Worm (Caenorhabditis elegans): Measurements from ENCODE around the gene slc-28.2.
A peak's percentile ranks its signal among the peaks of the same experiment; 100 is the strongest.

slc-28.2 gene

DNA sequence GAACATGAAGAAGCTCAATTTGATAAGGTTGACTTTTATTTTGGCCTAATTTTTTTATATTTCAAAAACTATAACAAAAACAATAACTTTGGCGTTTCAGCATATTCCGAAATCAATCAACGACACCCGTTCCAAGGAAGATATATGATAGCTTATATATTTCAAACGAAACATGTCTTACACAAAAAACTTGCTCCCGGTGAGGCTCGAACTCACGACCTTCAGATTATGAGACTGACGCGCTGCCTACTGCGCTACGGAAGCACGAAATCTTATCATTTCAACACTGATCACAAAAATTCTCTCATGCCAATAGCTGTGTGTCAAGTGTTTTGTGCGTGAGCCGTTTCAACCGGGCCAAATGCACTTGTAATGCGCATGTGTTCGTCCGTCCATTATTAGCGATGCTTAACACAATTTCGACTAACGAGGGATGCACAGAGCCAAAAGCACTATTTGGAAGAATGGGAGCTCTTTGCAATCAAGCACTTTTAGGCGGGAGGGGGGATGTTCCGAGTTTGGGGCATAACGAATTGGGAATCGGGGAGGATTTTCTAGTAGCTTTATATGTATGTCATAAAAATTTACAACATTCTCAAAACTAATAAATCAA, 4.8 kb upstream of the slc-28.2 start (continued):
- TF ChIP-seq pbrm-1 (GFP tag; IDR thresholded peaks at IDR 0.05), result no peak
- no peak for TF ChIP-seq aptf-3 (GFP tag; IDR thresholded peaks at IDR 0.05)
- no peak for TF ChIP-seq ceh-40 (GFP tag; IDR thresholded peaks at IDR 0.05)
- TF ChIP-seq egrh-3 (GFP tag; IDR thresholded peaks at IDR 0.05), result no peak
- no peak for TF ChIP-seq Y53F4B.3 (GFP tag; IDR thresholded peaks at IDR 0.05)
- TF ChIP-seq unc-130 (GFP tag; optimal IDR thresholded peaks at IDR 0.05), result no peak
- no peak for TF ChIP-seq nhr-27 (tag; optimal IDR thresholded peaks at IDR 0.05)
- TF ChIP-seq ztf-26 (tag; optimal IDR thresholded peaks at IDR 0.05), result no peak
- TF ChIP-seq lag-1 (GFP tag; IDR thresholded peaks at IDR 0.05), result no peak
- no peak for TF ChIP-seq Y79H2A.3 (GFP tag; conservative IDR thresholded peaks at IDR 0.05)

DNA sequence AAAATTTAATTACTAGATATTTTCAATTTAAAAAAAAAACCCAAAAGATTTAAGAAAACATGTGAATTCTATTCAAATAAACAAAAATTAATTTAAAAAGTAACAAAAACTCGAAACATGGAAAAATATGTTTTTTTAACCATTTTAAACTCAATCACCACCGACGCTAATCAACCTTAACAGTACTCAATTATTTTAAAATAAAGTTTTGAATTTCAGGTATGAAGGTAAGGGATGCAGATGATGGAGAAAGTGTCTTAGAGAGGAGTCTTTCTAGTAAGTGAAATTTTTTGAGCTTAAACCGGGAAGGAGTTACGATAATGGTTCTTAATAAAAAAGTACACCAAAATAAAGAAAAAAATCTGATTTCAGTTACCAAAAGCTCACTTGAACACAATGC, 3.5 kb downstream of the slc-28.2 start, which contains the start of gene slc-28.1:
slc-28.1 (plus strand) TSS at position 301 of the 400 bp plus-strand sequence.
- TF ChIP-seq zim-3 (tag; optimal IDR thresholded peaks at IDR 0.05) (no peak), ceh-58 (GFP tag; IDR thresholded peaks at IDR 0.05) (no peak), sptf-2 (GFP tag; optimal IDR thresholded peaks at IDR 0.05) (no peak), lsl-1 (GFP tag; optimal IDR thresholded peaks at IDR 0.05) (no peak), hmg-1.2 (GFP tag; IDR thresholded peaks at IDR 0.05) (no peak), F37B4.10 (GFP tag; IDR thresholded peaks at IDR 0.05) (no peak), mes-4 (tag; optimal IDR thresholded peaks at IDR 0.05) (no peak), ZK185.1 (tag; optimal IDR thresholded peaks at IDR 0.05; ENCODE audit: poor library complexity, severe bottlenecking) (no peak), hmg-20 (GFP tag; IDR thresholded peaks at IDR 0.05) (no peak), lin-40 (tag; optimal IDR thresholded peaks at IDR 0.05) (no peak), atf-7 (tag; optimal IDR thresholded peaks at IDR 0.05) (no peak), mxl-1 (tag; optimal IDR thresholded peaks at IDR 0.05) (no peak), tlf-1 (GFP tag; optimal IDR thresholded peaks at IDR 0.05) (no peak), C06A6.2 (GFP tag; conservative IDR thresholded peaks at IDR 0.05) (no peak), hrde-1 (tag; optimal IDR thresholded peaks at IDR 0.05; ENCODE audit: borderline replicate concordance) (no peak), ekl-4 (GFP tag; IDR thresholded peaks at IDR 0.05) (no peak), let-526 (GFP tag; IDR thresholded peaks at IDR 0.05) (no peak), snpc-1.3 (tag; optimal IDR thresholded peaks at IDR 0.05; ENCODE audit: insufficient read depth) (no peak)

DNA sequence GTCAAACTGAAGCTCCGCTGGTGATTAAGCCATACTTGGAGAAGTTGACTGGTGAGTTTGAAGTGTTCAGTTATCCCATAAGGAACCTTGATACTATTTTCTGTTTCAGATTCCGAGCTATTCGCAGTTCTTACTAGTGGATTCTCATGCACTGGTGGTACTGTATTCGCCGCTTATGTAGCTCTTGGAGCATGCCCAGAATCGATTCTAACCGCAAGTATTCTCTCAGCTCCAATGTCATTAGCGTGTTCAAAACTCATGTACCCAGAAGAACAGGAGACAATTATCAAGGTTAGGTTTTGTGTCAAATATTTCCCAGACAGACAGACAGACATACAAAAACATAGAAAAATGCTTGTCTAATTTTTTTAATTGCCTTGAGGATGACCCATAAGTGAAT, 4.9 kb downstream of the slc-28.2 start:
- TF ChIP-seq lsy-27 (tag; optimal IDR thresholded peaks at IDR 0.05; ENCODE audit: borderline replicate concordance, insufficient read depth) (no peak), sptf-2 (GFP tag; optimal IDR thresholded peaks at IDR 0.05) (no peak), snpc-4 (GFP tag; optimal IDR thresholded peaks at IDR 0.05) (no peak), snpc-4 (tag; optimal IDR thresholded peaks at IDR 0.05) (no peak), lin-26 (GFP tag; IDR thresholded peaks at IDR 0.05) (no peak), hlh-26 (GFP tag; conservative IDR thresholded peaks at IDR 0.05) (no peak)

DNA sequence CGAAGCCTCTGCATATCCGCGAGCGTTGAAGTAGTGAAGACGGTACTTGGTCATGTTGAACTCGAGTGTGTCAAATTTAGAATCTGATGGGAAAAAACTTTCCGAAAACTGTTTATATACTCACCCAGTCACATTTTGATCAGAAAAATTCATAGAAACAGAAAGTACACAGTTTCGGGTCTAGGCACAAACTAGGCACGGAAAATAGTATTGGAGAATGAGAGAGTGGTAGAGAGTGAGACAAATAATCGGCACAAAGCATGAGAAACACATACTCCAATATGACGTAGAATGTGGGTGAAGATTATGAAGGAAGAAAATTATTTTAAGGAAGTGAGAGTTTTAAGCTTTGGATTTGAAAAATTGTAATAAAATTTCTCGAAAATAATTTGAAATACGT, 8.4 kb downstream of the slc-28.2 start, which contains the start of gene gst-33:
gst-33 (minus strand) TSS at position 127 of the 400 bp plus-strand sequence.
- TF ChIP-seq hmg-1.2 (GFP tag; IDR thresholded peaks at IDR 0.05) (peak; percentile 88), ceh-40 (GFP tag; IDR thresholded peaks at IDR 0.05) (no peak)

All from whole organism, young adult.